Worm (Caenorhabditis elegans): ENCODE data around the gene ZC404.16.

The ZC404.16 gene

DNA sequence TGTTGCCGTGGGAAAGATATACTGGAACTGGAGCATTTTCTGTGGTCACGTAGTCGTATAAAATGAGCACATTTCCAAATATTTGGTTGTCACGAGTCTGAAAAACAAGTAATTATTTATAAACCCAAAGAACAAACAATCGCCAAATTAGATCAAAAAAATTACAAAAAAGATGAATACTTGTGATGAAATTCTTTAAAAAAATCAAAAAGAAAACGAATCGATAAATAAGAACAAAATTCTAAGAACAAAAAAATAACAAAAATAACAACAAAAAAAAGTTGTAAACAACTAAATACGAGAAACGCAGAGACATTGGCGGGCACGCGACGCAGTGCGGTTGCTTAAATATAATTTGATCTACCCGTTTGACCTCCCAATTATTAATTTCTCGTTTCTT lies at the start of gene ZC404.16:
ZC404.16 (minus strand) TSS at position 101 of the 400 bp plus-strand sequence.
- TF ChIP-seq C34B4.2 (tag; optimal IDR thresholded peaks at IDR 0.05) (no peak), mep-1 (tag; optimal IDR thresholded peaks at IDR 0.05) (no peak), lin-14 (GFP tag; optimal IDR thresholded peaks at IDR 0.05) (no peak), ama-1 (optimal IDR thresholded peaks at IDR 0.05) (no peak), nhr-20 (tag; optimal IDR thresholded peaks at IDR 0.05) (no peak), zag-1 (tag; optimal IDR thresholded peaks at IDR 0.05) (no peak), tlp-1 (tag; optimal IDR thresholded peaks at IDR 0.05) (no peak), xbp-1 (tag; optimal IDR thresholded peaks at IDR 0.05) (no peak), ceh-8 (GFP tag; optimal IDR thresholded peaks at IDR 0.05) (no peak), fkh-4 (tag; optimal IDR thresholded peaks at IDR 0.05; ENCODE audit: borderline replicate concordance) (no peak)

DNA sequence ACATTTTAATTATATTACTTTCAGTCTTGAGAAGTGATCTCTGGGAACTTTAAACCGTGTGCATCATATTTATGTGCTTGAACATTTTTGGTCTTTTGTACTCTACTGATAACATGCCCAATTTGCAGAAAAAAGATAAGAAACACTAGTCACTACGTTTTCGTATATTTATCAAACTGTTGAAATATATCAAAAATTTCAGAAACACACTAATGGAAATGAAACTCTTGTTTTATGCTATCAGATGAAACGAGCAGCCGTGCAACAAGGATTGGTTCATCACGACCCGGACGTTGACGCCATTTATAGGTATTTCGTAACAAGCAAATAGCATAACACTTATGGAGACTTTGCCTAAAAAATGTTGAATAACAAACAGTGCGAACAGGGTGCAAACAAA lies 49.8 kb upstream of the ZC404.16 start:
- peak in 1 of 2 experiments; percentile 10 for TF ChIP-seq lin-35 (GFP tag; optimal IDR thresholded peaks at IDR 0.05)
- peak; percentile 6 for TF ChIP-seq nhr-20 (tag; optimal IDR thresholded peaks at IDR 0.05)
- no peak for TF ChIP-seq aha-1 (tag; optimal IDR thresholded peaks at IDR 0.05)
- TF ChIP-seq elt-2 (tag; optimal IDR thresholded peaks at IDR 0.05) = peak; percentile 89
- TF ChIP-seq fkh-4 (tag; optimal IDR thresholded peaks at IDR 0.05; ENCODE audit: borderline replicate concordance) = no peak

DNA sequence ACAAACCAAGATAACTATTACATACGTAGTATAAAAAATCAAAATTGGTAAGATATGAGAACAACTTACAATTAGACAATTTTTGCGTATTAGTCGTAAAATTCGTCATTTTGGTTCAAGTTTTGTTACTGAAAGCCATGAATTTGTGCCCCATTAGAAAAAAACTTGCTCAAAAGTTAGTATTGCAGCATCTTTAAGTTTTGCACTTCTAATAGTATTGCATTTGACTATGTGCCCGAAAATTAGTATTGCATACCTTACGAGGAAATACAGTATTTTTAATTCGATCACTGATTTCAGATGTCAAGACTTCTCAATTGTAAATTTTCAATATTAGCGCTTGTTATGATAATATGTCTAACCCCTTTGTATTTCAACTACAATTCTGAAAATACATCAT lies 47.9 kb upstream of the ZC404.16 start, which contains the start of gene T15B7.8:
T15B7.8 (plus strand) TSS at position 301 of the 400 bp plus-strand sequence.
- TF ChIP-seq ceh-90 (tag; optimal IDR thresholded peaks at IDR 0.05) (no peak), lsy-2 (tag; optimal IDR thresholded peaks at IDR 0.05) (no peak), unc-98 (GFP tag; IDR thresholded peaks at IDR 0.05) (no peak), lin-15B (tag; optimal IDR thresholded peaks at IDR 0.05) (no peak), hlh-4 (tag; optimal IDR thresholded peaks at IDR 0.05) (no peak), aha-1 (tag; optimal IDR thresholded peaks at IDR 0.05) (no peak), dsc-1 (tag; optimal IDR thresholded peaks at IDR 0.05) (no peak), swsn-7 (tag; optimal IDR thresholded peaks at IDR 0.05) (no peak), efl-3 (GFP tag; optimal IDR thresholded peaks at IDR 0.05) (no peak), nhr-20 (tag; optimal IDR thresholded peaks at IDR 0.05) (no peak), ama-1 (optimal IDR thresholded peaks at IDR 0.05) (no peak), skn-1 (tag; optimal IDR thresholded peaks at IDR 0.05) (no peak), F16B12.6 (tag; optimal IDR thresholded peaks at IDR 0.05) (no peak), nhr-85 (tag) (no peak), vab-15 (tag; optimal IDR thresholded peaks at IDR 0.05) (no peak), ets-5 (GFP tag; IDR thresholded peaks at IDR 0.05) (no peak), fos-1 (tag; optimal IDR thresholded peaks at IDR 0.05) (no peak), nhr-11 (tag; optimal IDR thresholded peaks at IDR 0.05) (no peak)

DNA sequence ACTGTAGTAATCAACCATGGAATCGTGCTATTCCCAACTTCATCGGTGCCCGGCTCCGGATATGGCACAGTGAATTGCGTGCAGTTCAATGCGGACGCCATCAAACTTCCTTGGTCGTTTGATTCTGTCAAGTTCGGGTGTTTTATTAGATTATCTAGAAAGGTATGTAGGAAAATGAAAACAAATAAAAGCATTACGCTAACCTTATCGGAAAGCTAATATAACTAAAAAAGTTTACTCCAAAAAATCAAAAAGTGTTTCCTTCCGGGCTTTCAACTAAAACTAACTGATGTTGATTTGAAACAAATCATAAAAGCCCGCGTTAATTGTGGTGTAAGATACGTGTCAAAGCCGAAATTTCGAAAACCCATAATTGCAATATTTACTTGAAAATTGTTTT lies 46.2 kb upstream of the ZC404.16 start, which contains the start of gene dmsr-13:
dmsr-13 (minus strand) TSS at position 101 of the 400 bp plus-strand sequence.
- TF ChIP-seq lsy-2 (tag; optimal IDR thresholded peaks at IDR 0.05) (no peak), fos-1 (tag; optimal IDR thresholded peaks at IDR 0.05) (no peak), lin-14 (GFP tag; optimal IDR thresholded peaks at IDR 0.05) (no peak), pax-3 (tag; optimal IDR thresholded peaks at IDR 0.05) (no peak), mab-9 (GFP tag; IDR thresholded peaks at IDR 0.05) (no peak), lin-13 (GFP tag; optimal IDR thresholded peaks at IDR 0.05) (no peak), egl-13 (tag; optimal IDR thresholded peaks at IDR 0.05) (no peak)

DNA sequence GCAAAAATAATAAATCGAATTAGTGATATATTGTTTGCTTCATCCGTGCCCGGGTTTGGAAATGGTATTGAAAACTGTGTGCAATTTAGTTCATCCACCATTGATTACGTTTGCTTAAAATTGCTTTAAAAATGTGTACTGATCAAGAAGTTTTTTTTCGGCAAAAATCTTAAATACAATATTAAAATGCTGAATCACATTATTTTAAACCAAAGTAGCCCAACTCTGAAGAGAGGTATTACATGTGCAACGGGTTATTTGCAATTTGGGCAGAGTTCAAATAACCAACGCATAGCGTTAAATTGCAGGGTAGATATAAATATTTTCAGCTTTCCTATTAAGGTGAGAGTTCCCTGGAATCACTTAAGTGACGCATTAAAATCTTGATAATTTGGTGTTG lies 43.5 kb upstream of the ZC404.16 start, which contains the start of gene dmsr-14:
dmsr-14 (minus strand) TSS at position 101 of the 400 bp plus-strand sequence.
- TF ChIP-seq lin-39 (tag; optimal IDR thresholded peaks at IDR 0.05) (no peak), mab-9 (GFP tag; IDR thresholded peaks at IDR 0.05) (no peak), hlh-4 (tag; optimal IDR thresholded peaks at IDR 0.05) (peak; percentile 7), nhr-85 (tag) (no peak), unc-30 (tag; optimal IDR thresholded peaks at IDR 0.05) (no peak), lin-13 (GFP tag; optimal IDR thresholded peaks at IDR 0.05) (no peak), fkh-8 (tag; optimal IDR thresholded peaks at IDR 0.05) (peak; percentile 48)

All from whole organism, L1 larva.